Fruit fly (Drosophila melanogaster) S2 (cell line): ENCODE data around the gene Mlc-c.

ENCODE experiments used
- CG8478 ChIP-seq: fragments of >200 bp; optimal IDR thresholded peaks from 2 replicates; lab custom pipeline; 2018
- CTCF ChIP-seq, 2 experiments: fragments of >200 bp; optimal IDR thresholded peaks; 2 replicates each; lab custom pipeline; 2018

DNA sequence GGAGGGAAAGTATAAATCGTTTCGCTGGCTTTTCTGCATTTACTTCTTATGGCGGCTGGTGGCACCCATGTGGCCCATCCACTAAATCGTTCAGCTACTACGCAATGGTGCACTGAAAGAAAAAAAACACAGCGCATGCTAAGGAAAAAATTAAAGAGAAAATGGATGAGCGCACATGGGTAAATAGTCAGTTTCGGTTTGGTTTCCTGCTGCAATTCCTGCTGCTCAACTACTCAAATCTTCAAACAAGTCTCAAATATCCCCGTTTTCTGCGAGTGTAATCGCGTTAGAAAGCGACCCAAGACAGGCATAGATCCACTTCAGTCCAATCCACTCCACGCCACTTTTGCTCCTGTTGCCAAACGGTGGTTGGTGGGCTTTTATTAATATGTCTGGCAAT lies 19.3 kb downstream of the Mlc-c start:
- TF ChIP-seq CG8478 (lab: Kevin White, UChicago) (no peak), CTCF (optimal IDR thresholded peaks at IDR 0.05; lab: Kevin White, UChicago) (no peak)
